Worm (Caenorhabditis elegans): Measurements from ENCODE around the gene mrpl-35.

Gene mrpl-35

DNA sequence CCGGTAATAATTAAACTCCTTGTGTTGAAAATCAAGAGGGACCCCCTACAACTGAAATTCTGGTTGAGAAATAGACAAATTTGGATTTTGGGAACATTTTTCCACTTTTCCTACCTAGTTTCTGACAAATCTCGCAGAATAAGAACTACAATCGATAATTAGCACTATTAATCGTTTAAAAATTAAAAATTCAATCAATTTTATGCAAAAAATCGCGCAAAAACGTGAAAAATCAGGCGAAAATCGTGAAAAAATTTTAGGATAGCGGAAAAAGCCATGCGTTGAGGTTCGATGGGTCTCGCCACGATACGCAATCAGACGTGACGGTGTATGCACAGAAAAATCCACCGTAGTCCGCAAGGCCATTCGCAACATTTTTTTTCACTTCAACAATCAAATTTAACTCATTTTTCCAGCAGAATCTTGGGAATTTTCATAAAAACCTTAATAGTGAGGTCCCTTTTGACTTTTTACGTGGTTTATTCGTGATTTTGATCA, 4.9 kb upstream of the mrpl-35 start, which contains the start of gene lias-1 (continued):
- TF ChIP-seq nhr-25 (tag; optimal IDR thresholded peaks at IDR 0.05; ENCODE audit: borderline replicate concordance, insufficient read depth) (peak; percentile 55), nhr-11 (tag; optimal IDR thresholded peaks at IDR 0.05) (peak; percentile 70), lin-38 (GFP tag; IDR thresholded peaks at IDR 0.05) (peak; percentile 83), tra-1 (GFP tag; IDR thresholded peaks at IDR 0.05) (no peak), duxl-1 (tag; optimal IDR thresholded peaks at IDR 0.05; ENCODE audit: poor library complexity) (peak; percentile 21), zip-11 (GFP tag; IDR thresholded peaks at IDR 0.05) (no peak), saeg-2 (GFP tag; IDR thresholded peaks at IDR 0.05) (no peak), spr-1 (tag; optimal IDR thresholded peaks at IDR 0.05) (peak; percentile 24), pha-4 (GFP tag; IDR thresholded peaks at IDR 0.05) (no peak), pha-4 (tag; optimal IDR thresholded peaks at IDR 0.05) (peak; percentile 33), jun-1 (tag; optimal IDR thresholded peaks at IDR 0.05) (no peak), ceh-82 (tag; optimal IDR thresholded peaks at IDR 0.05) (no peak), ceh-62 (tag; optimal IDR thresholded peaks at IDR 0.05) (no peak), nhr-48 (tag; optimal IDR thresholded peaks at IDR 0.05) (no peak), ZK546.5 (tag; optimal IDR thresholded peaks at IDR 0.05) (peak in 1 of 2 experiments; percentile 32), nhr-237 (tag; optimal IDR thresholded peaks at IDR 0.05) (no peak), spr-3 (GFP tag; optimal IDR thresholded peaks at IDR 0.05) (no peak), lin-13 (GFP tag; optimal IDR thresholded peaks at IDR 0.05) (peak; percentile 86), lin-1 (GFP tag; IDR thresholded peaks at IDR 0.05) (no peak), dve-1 (tag; optimal IDR thresholded peaks at IDR 0.05; ENCODE audit: insufficient read depth) (peak; percentile 69), mxl-2 (GFP tag; conservative IDR thresholded peaks at IDR 0.05) (no peak), nhr-76 (tag; optimal IDR thresholded peaks at IDR 0.05) (no peak), ceh-28 (tag; optimal IDR thresholded peaks at IDR 0.05) (no peak), dmd-6 (GFP tag; IDR thresholded peaks at IDR 0.05) (peak; percentile 24; the same call in 1 of the 2 replicates), Y48G9A.11 (GFP tag; IDR thresholded peaks at IDR 0.05) (no peak), ztf-7 (tag; optimal IDR thresholded peaks at IDR 0.05) (peak; percentile 6), aha-1 (tag) (no peak), unc-39 (tag; optimal IDR thresholded peaks at IDR 0.05) (no peak), hif-1 (tag; optimal IDR thresholded peaks at IDR 0.05) (peak in 1 of 2 experiments; percentile 62), ctbp-1 (GFP tag; IDR thresholded peaks at IDR 0.05) (no peak), tag-97 (GFP tag; IDR thresholded peaks at IDR 0.05) (no peak), zip-2 (tag; optimal IDR thresholded peaks at IDR 0.05) (no peak), skn-1 (tag; optimal IDR thresholded peaks at IDR 0.05) (no peak), dmd-8 (GFP tag; IDR thresholded peaks at IDR 0.05) (no peak), ama-1 (optimal IDR thresholded peaks at IDR 0.05) (peak; percentile 92), ceh-44 (GFP tag; IDR thresholded peaks at IDR 0.05) (no peak), F49E8.2 (tag; optimal IDR thresholded peaks at IDR 0.05; ENCODE audit: borderline replicate concordance) (no peak), ZK337.2 (GFP tag; IDR thresholded peaks at IDR 0.05) (no peak), dmd-9 (GFP tag; IDR thresholded peaks at IDR 0.05) (no peak), mdl-1 (tag; optimal IDR thresholded peaks at IDR 0.05) (peak in 1 of 2 experiments; percentile 72), egl-27 (tag; optimal IDR thresholded peaks at IDR 0.05) (no peak), daf-19 (GFP tag; conservative IDR thresholded peaks at IDR 0.05) (no peak), dpl-1 (GFP tag; optimal IDR thresholded peaks at IDR 0.05) (peak; percentile 84)

DNA sequence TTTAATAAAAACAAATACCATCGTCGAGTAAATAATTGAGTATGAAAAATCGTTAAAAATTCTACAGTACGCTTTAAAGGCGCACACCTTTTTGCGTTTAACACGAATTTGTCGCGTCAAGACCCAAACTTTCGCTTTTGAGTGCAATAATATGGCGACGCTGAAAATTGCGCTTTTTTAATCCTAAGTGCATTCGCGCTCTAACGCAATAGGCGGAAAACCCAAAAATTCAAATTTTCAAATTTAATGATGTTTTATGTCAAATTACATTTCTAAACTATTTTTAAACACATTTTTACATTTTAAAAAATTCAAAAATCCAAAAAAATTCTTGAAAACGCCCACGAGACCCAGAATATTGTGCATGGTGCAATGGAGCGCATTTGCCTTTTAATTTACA, 1.8 kb downstream of the mrpl-35 start:
- TF ChIP-seq daf-16 (GFP tag; optimal IDR thresholded peaks at IDR 0.05) (no peak), daf-16 (tag; optimal IDR thresholded peaks at IDR 0.05) (no peak), lin-38 (GFP tag; IDR thresholded peaks at IDR 0.05) (peak; percentile 46), Y105C5A.15 (GFP tag; IDR thresholded peaks at IDR 0.05) (no peak), attf-4 (tag; optimal IDR thresholded peaks at IDR 0.05) (no peak), tra-1 (GFP tag; IDR thresholded peaks at IDR 0.05) (no peak), spr-3 (GFP tag; optimal IDR thresholded peaks at IDR 0.05) (no peak)
